Worm (Caenorhabditis elegans): ENCODE measurements around the gene eef-1A.1.
A peak's percentile ranks its signal among the peaks of the same experiment; 100 is the strongest.

eef-1A.1 gene

ce11 chrIII:6929558-6930167 lies 41.8 kb downstream of the eef-1A.1 start, which contains the start of gene inf-1 (continued):
- no peak for TF ChIP-seq pha-4 (GFP tag; IDR thresholded peaks at IDR 0.05)
- TF ChIP-seq pha-4 (tag; optimal IDR thresholded peaks at IDR 0.05), result peak; percentile 29
- no peak for TF ChIP-seq daf-12 (tag; optimal IDR thresholded peaks at IDR 0.05)
- TF ChIP-seq ztf-11 (tag; optimal IDR thresholded peaks at IDR 0.05), result no peak
- TF ChIP-seq tra-1 (GFP tag; IDR thresholded peaks at IDR 0.05), result no peak
- no peak for TF ChIP-seq daf-19 (GFP tag; conservative IDR thresholded peaks at IDR 0.05)
- peak; percentile 10 for TF ChIP-seq nhr-77 (tag; optimal IDR thresholded peaks at IDR 0.05)
- no peak for TF ChIP-seq cey-2 (tag; optimal IDR thresholded peaks at IDR 0.05; ENCODE audit: borderline replicate concordance, insufficient read depth)
- no peak for TF ChIP-seq unc-39 (tag; optimal IDR thresholded peaks at IDR 0.05)

DNA sequence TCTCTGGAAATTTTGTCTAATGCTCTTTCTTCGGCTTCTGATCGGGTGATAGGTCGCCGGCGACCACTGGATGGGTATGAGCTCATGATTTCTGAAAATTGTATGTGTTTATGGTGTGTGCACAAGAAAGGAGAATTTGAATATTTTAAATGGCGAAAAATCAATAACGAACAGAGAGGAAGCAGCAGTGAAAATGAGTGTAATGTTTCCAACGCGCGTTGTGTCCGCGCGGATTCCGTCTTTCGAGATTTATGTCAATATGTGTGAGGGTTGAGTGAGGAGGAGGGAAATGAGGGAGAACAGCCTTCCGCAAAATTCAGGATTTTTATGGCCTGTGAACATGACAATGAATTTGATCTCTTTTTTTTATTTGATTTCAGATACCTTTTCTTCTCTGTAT lies 42.8 kb downstream of the eef-1A.1 start, which contains the start of gene flap-1:
Gene flap-1, minus strand, starts transcription at position 101 of the 400 bp plus-strand sequence.
- TF ChIP-seq aha-1 (tag), result peak; percentile 89
- TF ChIP-seq ceh-82 (tag; optimal IDR thresholded peaks at IDR 0.05), result no peak
- TF ChIP-seq ceh-28 (tag; optimal IDR thresholded peaks at IDR 0.05), result no peak
- TF ChIP-seq fkh-10 (GFP tag; optimal IDR thresholded peaks at IDR 0.05), result no peak
